Fruit fly (Drosophila melanogaster) whole organism, wandering third instar larva: ENCODE measurements around the gene Eig71Eg.

ENCODE experiments used
- Abd-B ChIP-seq: fragments of >200 bp; optimal IDR thresholded peaks from 2 replicates; lab custom pipeline; 2017; ENCODE audit warnings: missing biosample characterization, missing genetic modification characterization
- CrebA ChIP-seq: fragments of 200-800 bp; sonication (Bioruptor generic); optimal IDR thresholded peaks from 2 replicates; lab custom pipeline; 2016; ENCODE audit warnings: missing biosample characterization, mild to moderate bottlenecking, missing genetic modification characterization, borderline replicate concordance
- Dfd ChIP-seq: fragments of >200 bp; optimal IDR thresholded peaks from 2 replicates; lab custom pipeline; 2017; ENCODE audit warnings: missing biosample characterization, missing genetic modification characterization
- Dif ChIP-seq: fragments of 200-275, 200-300 bp; sonication (Bioruptor generic); optimal IDR thresholded peaks from 2 replicates; lab custom pipeline; 2018; ENCODE audit warnings: missing biosample characterization, missing genetic modification characterization; ENCODE audit not compliant: partially characterized antibody
- GATAd ChIP-seq: sonication (Bioruptor generic); optimal IDR thresholded peaks from 2 replicates; lab custom pipeline; 2016; ENCODE audit warnings: missing biosample characterization, missing genetic modification characterization
- Hnf4 ChIP-seq: fragments of 200-800 bp; sonication (Bioruptor generic); optimal IDR thresholded peaks from 2 replicates; lab custom pipeline; 2016; ENCODE audit warnings: missing biosample characterization, mild to moderate bottlenecking, missing genetic modification characterization
- Hr78 ChIP-seq: fragments of >200 bp; optimal IDR thresholded peaks from 2 replicates; lab custom pipeline; 2017; ENCODE audit warnings: missing biosample characterization, missing genetic modification characterization
- Hr83 ChIP-seq: fragments of 200-300 bp; sonication (Bioruptor generic); optimal IDR thresholded peaks from 2 replicates; lab custom pipeline; 2016; ENCODE audit warnings: missing biosample characterization, mild to moderate bottlenecking, missing genetic modification characterization, moderate library complexity; ENCODE audit not compliant: poor library complexity, severe bottlenecking
- Jra ChIP-seq: sonication (Bioruptor generic); optimal IDR thresholded peaks from 2 replicates; lab custom pipeline; 2016; ENCODE audit warnings: missing biosample characterization, missing genetic modification characterization
- N ChIP-seq: fragments of >200 bp; optimal IDR thresholded peaks from 2 replicates; lab custom pipeline; 2018; ENCODE audit warnings: missing biosample characterization, missing external identifiers, missing genetic modification characterization
- OdsH ChIP-seq: fragments of 200-800 bp; sonication (Bioruptor generic); optimal IDR thresholded peaks from 2 replicates; lab custom pipeline; 2016; ENCODE audit warnings: missing biosample characterization, mild to moderate bottlenecking, missing genetic modification characterization
- Rel ChIP-seq, 2 experiments: fragments of 200-800 bp; sonication (Bioruptor generic) in 1 of 2; optimal IDR thresholded peaks; 2 replicates in 1 of 2; 3 replicates in 1 of 2; lab custom pipeline; 2016 to 2019; ENCODE audit warnings: mild to moderate bottlenecking in 2 of 2, missing biosample characterization in 2 of 2, missing genetic modification characterization in 2 of 2, moderate library complexity in 1 of 2
- Sp1 ChIP-seq: fragments of 200-800 bp; sonication (Bioruptor generic); optimal IDR thresholded peaks from 3 replicates; lab custom pipeline; 2019; ENCODE audit warnings: missing biosample characterization, mild to moderate bottlenecking, missing genetic modification characterization, moderate library complexity
- Vsx2 ChIP-seq: fragments of 200-300, 225-300 bp; sonication (Bioruptor generic); optimal IDR thresholded peaks from 2 replicates; lab custom pipeline; 2018; ENCODE audit warnings: missing biosample characterization, missing genetic modification characterization; ENCODE audit not compliant: partially characterized antibody
- brk ChIP-seq: fragments of 200-800 bp; sonication (Bioruptor generic); optimal IDR thresholded peaks from 2 replicates; lab custom pipeline; 2016; ENCODE audit warnings: missing biosample characterization, mild to moderate bottlenecking, missing genetic modification characterization
- dl ChIP-seq, 2 experiments: fragments of 175-275, 200-275 bp in 1 of 2; fragments of 200-275 bp in 1 of 2; sonication (Bioruptor generic); optimal IDR thresholded peaks; lab custom pipeline; 2018; ENCODE audit warnings: mild to moderate bottlenecking in 2 of 2, missing biosample characterization in 2 of 2, missing genetic modification characterization in 2 of 2, moderate library complexity in 2 of 2; ENCODE audit not compliant: partially characterized antibody in 2 of 2, insufficient read depth in 1 of 2
- dmrt93B ChIP-seq: fragments of 200-800 bp; sonication (Bioruptor generic); optimal IDR thresholded peaks from 2 replicates; lab custom pipeline; 2018; ENCODE audit warnings: missing biosample characterization, mild to moderate bottlenecking, missing genetic modification characterization
- dsf ChIP-seq: sonication (Bioruptor generic); optimal IDR thresholded peaks from 2 replicates; lab custom pipeline; 2016; ENCODE audit warnings: missing biosample characterization, missing genetic modification characterization, borderline replicate concordance
- foxo ChIP-seq, 2 experiments: fragments of 200-800 bp; sonication (Bioruptor generic); optimal IDR thresholded peaks; 2 replicates in 1 of 2; 3 replicates in 1 of 2; lab custom pipeline; 2016 to 2017; ENCODE audit warnings: missing biosample characterization in 2 of 2, missing genetic modification characterization in 2 of 2
- fru ChIP-seq: fragments of 200-800 bp; sonication (Bioruptor generic); optimal IDR thresholded peaks from 3 replicates; lab custom pipeline; 2016; ENCODE audit warnings: missing biosample characterization, mild to moderate bottlenecking, missing genetic modification characterization
- h ChIP-seq: fragments of 200-800 bp; sonication (Bioruptor generic); optimal IDR thresholded peaks from 3 replicates; lab custom pipeline; 2016; ENCODE audit warnings: missing biosample characterization, mild to moderate bottlenecking, missing genetic modification characterization
- jim ChIP-seq: fragments of 175-275, 200-325 bp; sonication (Bioruptor generic); optimal IDR thresholded peaks from 2 replicates; lab custom pipeline; 2016; ENCODE audit warnings: missing biosample characterization, mild to moderate bottlenecking, missing genetic modification characterization
- lola ChIP-seq: fragments of >200 bp; optimal IDR thresholded peaks from 2 replicates; lab custom pipeline; 2017; ENCODE audit warnings: missing biosample characterization, missing genetic modification characterization
- pan ChIP-seq: fragments of >200 bp; optimal IDR thresholded peaks from 2 replicates; lab custom pipeline; 2017
- psq ChIP-seq: fragments of 200-800 bp; sonication (Bioruptor generic); optimal IDR thresholded peaks from 3 replicates; lab custom pipeline; 2017; ENCODE audit warnings: missing biosample characterization, mild to moderate bottlenecking, missing genetic modification characterization, moderate library complexity
- rgr ChIP-seq: fragments of 200-800 bp; sonication (Bioruptor generic); optimal IDR thresholded peaks from 3 replicates; lab custom pipeline; 2016; ENCODE audit warnings: missing biosample characterization, mild to moderate bottlenecking, missing genetic modification characterization
- woc ChIP-seq: sonication (Bioruptor generic); optimal IDR thresholded peaks from 2 replicates; lab custom pipeline; 2016; ENCODE audit warnings: missing biosample characterization, mild to moderate bottlenecking, missing genetic modification characterization

Gene Eig71Eg

dm6 chr3L:15692388-15692787 is 35.0 kb downstream of the Eig71Eg start:
- TF ChIP-seq foxo (GFP tag; optimal IDR thresholded peaks at IDR 0.05; lab: Kevin White, UChicago), result no peak
- no peak for TF ChIP-seq brk (GFP tag; lab: Kevin White, UChicago)
- TF ChIP-seq OdsH (GFP tag; lab: Kevin White, UChicago), result no peak
- TF ChIP-seq Sp1 (GFP tag; lab: Kevin White, UChicago), result no peak
- TF ChIP-seq Dfd (GFP tag; lab: Kevin White, UChicago), result no peak
- no peak for TF ChIP-seq CrebA (GFP tag; lab: Kevin White, UChicago)
- TF ChIP-seq dl (GFP tag; optimal IDR thresholded peaks at IDR 0.05; lab: Kevin White, UChicago; ENCODE audit: insufficient read depth in 1 of 2, partially characterized antibody in 2 of 2), result no peak
- no peak for TF ChIP-seq Abd-B (GFP tag; lab: Kevin White, UChicago)

- TF ChIP-seq OdsH (GFP tag; lab: Kevin White, UChicago) (no peak), foxo (GFP tag; optimal IDR thresholded peaks at IDR 0.05; lab: Kevin White, UChicago) (no peak), Dif (GFP tag; lab: Kevin White, UChicago) (no peak), psq (GFP tag; lab: Kevin White, UChicago) (peak; percentile 28), pan (lab: Kevin White, UChicago) (no peak), dsf (GFP tag; lab: Kevin White, UChicago) (no peak), woc (GFP tag; lab: Kevin White, UChicago) (no peak), GATAd (no peak), Rel (GFP tag; optimal IDR thresholded peaks at IDR 0.05; lab: Kevin White, UChicago) (no peak), Rel (tag; optimal IDR thresholded peaks at IDR 0.05; lab: Kevin White, UChicago) (no peak)
Measured at dm6 chr3L:15692794-15693532, 35.5 kb downstream of the Eig71Eg start.

dm6 chr3L:15694406-15694805 is 37.0 kb downstream of the Eig71Eg start:
- peak; percentile 18 for TF ChIP-seq OdsH (GFP tag; lab: Kevin White, UChicago)
- no peak for TF ChIP-seq Jra (GFP tag; lab: Kevin White, UChicago)
- TF ChIP-seq, all 38 proteins: peak for 1

dm6 chr3L:15695195-15695594 is 37.8 kb downstream of the Eig71Eg start:
- TF ChIP-seq Dfd (GFP tag; lab: Kevin White, UChicago) (no peak), woc (GFP tag; lab: Kevin White, UChicago) (no peak), fru (GFP tag; lab: Kevin White, UChicago) (no peak), Hr78 (no peak), N (no peak), dmrt93B (GFP tag; lab: Kevin White, UChicago) (no peak), Dif (GFP tag; lab: Kevin White, UChicago) (no peak)

dm6 chr3L:15697916-15698315 is 40.5 kb downstream of the Eig71Eg start:
- TF ChIP-seq Dfd (GFP tag; lab: Kevin White, UChicago) (peak; percentile 94), Vsx2 (GFP tag; lab: Kevin White, UChicago) (no peak), lola (GFP tag; lab: Kevin White, UChicago) (no peak)

- peak; percentile 51 for TF ChIP-seq h
- TF ChIP-seq rgr (GFP tag; lab: Kevin White, UChicago), result no peak
- peak; percentile 39 for TF ChIP-seq Vsx2 (GFP tag; lab: Kevin White, UChicago)
- TF ChIP-seq Dif (GFP tag; lab: Kevin White, UChicago), result peak; percentile 69
- TF ChIP-seq pan (lab: Kevin White, UChicago), result no peak
- TF ChIP-seq Hnf4 (GFP tag; lab: Kevin White, UChicago), result peak; percentile 6
- peak; percentile 68 to 69 for TF ChIP-seq dl (GFP tag; optimal IDR thresholded peaks at IDR 0.05; lab: Kevin White, UChicago; ENCODE audit: insufficient read depth in 1 of 2, partially characterized antibody in 2 of 2)
- peak; percentile 36 for TF ChIP-seq Hr83 (GFP tag; lab: Kevin White, UChicago)
- TF ChIP-seq jim, result no peak
Measured at dm6 chr3L:15699626-15700337, 42.4 kb downstream of the Eig71Eg start, which contains the start of gene comm2. Gene comm2, minus strand, starts transcription at chr3L:15699850.
